Worm (Caenorhabditis elegans) whole organism, early embryonic: ENCODE data around the gene Y49F6B.2.

Experiments
- B0310.2 ChIP-seq: sonication (generic microtip); optimal IDR thresholded peaks from 2 replicates; lab custom pipeline; 2016; ENCODE audit warnings: mild to moderate bottlenecking, missing genetic modification characterization, missing compliant biosample characterization
- F13C5.2 ChIP-seq: sonication (generic microtip); optimal IDR thresholded peaks from 2 replicates; lab custom pipeline; 2017; ENCODE audit warnings: mild to moderate bottlenecking, missing genetic modification characterization, inconsistent platforms, missing compliant biosample characterization
- aly-1 ChIP-seq: sonication (generic microtip); optimal IDR thresholded peaks from 2 replicates; lab custom pipeline; 2016; ENCODE audit warnings: missing genetic modification characterization, missing compliant biosample characterization
- ama-1 ChIP-seq: fragments of 150-350 bp; optimal IDR thresholded peaks from 2 replicates; lab custom pipeline; 2014
- ceh-13 ChIP-seq: fragments of 200-800 bp; sonication (Bioruptor generic); optimal IDR thresholded peaks from 2 replicates; lab custom pipeline; 2018; ENCODE audit warnings: mild to moderate bottlenecking, missing genetic modification characterization, missing compliant biosample characterization

- TF ChIP-seq aly-1 (no peak), ceh-13 (GFP tag; lab: Kevin White, UChicago) (no peak), ama-1 (no peak), F13C5.2 (tag; lab: Kevin White, UChicago) (no peak), B0310.2 (tag; lab: Kevin White, UChicago) (no peak)
These were observed 30.0 kb upstream of the Y49F6B.2 start, which contains the start of gene Y49F6B.6 for ce11 chrII:3472817-3473216.
